Fruit fly (Drosophila melanogaster) whole organism, prepupa: Measurements from ENCODE around the gene Sps2.

Experiments
- CG16779 ChIP-seq: fragments of 200-800 bp; sonication (Bioruptor generic); optimal IDR thresholded peaks from 3 replicates; lab custom pipeline; 2017; ENCODE audit warnings: missing biosample characterization, mild to moderate bottlenecking, missing genetic modification characterization
- CG32006 ChIP-seq: fragments of 200-800 bp; sonication (Bioruptor generic); optimal IDR thresholded peaks from 3 replicates; lab custom pipeline; 2017; ENCODE audit warnings: missing biosample characterization, mild to moderate bottlenecking, missing genetic modification characterization
- CG3919 ChIP-seq: fragments of 200-800 bp; sonication (Bioruptor generic); optimal IDR thresholded peaks from 3 replicates; lab custom pipeline; 2016; ENCODE audit warnings: missing biosample characterization, missing genetic modification characterization
- CG4318 ChIP-seq: fragments of 200-800 bp; sonication (Bioruptor generic); optimal IDR thresholded peaks from 3 replicates; lab custom pipeline; 2017; ENCODE audit warnings: missing biosample characterization, mild to moderate bottlenecking, missing genetic modification characterization
- CG9139 ChIP-seq: fragments of 200-800 bp; sonication (Bioruptor generic); optimal IDR thresholded peaks from 3 replicates; lab custom pipeline; 2017; ENCODE audit warnings: missing biosample characterization, mild to moderate bottlenecking, missing genetic modification characterization
- Ets21C ChIP-seq: fragments of 200-800 bp; sonication (Bioruptor generic); optimal IDR thresholded peaks from 3 replicates; lab custom pipeline; 2016; ENCODE audit warnings: missing biosample characterization, missing genetic modification characterization
- Lpt ChIP-seq: fragments of 200-800 bp; sonication (Bioruptor generic); optimal IDR thresholded peaks from 3 replicates; lab custom pipeline; 2016; ENCODE audit warnings: missing biosample characterization, missing genetic modification characterization
- Sox15 ChIP-seq: fragments of 200-800 bp; sonication (Bioruptor generic); optimal IDR thresholded peaks from 3 replicates; lab custom pipeline; 2016; ENCODE audit warnings: missing biosample characterization, missing genetic modification characterization
- dsx ChIP-seq: fragments of 200-800 bp; optimal IDR thresholded peaks from 3 replicates; lab custom pipeline; 2019; ENCODE audit warnings: missing biosample characterization, mild to moderate bottlenecking, missing genetic modification characterization, moderate library complexity; ENCODE audit not compliant: poor library complexity, severe bottlenecking

- TF ChIP-seq CG3919 (GFP tag; lab: Kevin White, UChicago) = no peak
- TF ChIP-seq CG9139 (GFP tag; lab: Kevin White, UChicago) = no peak
- no peak for TF ChIP-seq Sox15 (GFP tag; lab: Kevin White, UChicago)
- no peak for TF ChIP-seq Ets21C (GFP tag; lab: Kevin White, UChicago)
- TF ChIP-seq dsx (GFP tag; lab: Kevin White, UChicago) = no peak
- TF ChIP-seq CG32006 (GFP tag; lab: Kevin White, UChicago) = no peak
- no peak for TF ChIP-seq CG16779
- no peak for TF ChIP-seq Lpt (GFP tag; lab: Kevin White, UChicago)
- TF ChIP-seq CG4318 (GFP tag; lab: Kevin White, UChicago) = no peak
Measured at dm6 chr2L:10372297-10372696, 29.9 kb downstream of the Sps2 start.
